Fruit fly (Drosophila melanogaster) whole organism, prepupa: Measurements from ENCODE around the gene CG31229.

Experiments used
- CG15336 ChIP-seq: fragments of 200-800 bp; sonication (Bioruptor generic); IDR thresholded peaks from 2 replicates; pipeline ENCODE4 v1.3.6; 2022; ENCODE audit warnings: missing biosample characterization, missing genetic modification characterization
- CG6276 ChIP-seq: fragments of 200-800 bp; sonication (Bioruptor generic); optimal IDR thresholded peaks from 2 replicates; lab custom pipeline; 2017; ENCODE audit warnings: missing biosample characterization, mild to moderate bottlenecking, missing genetic modification characterization
- CG7368 ChIP-seq: fragments of 200-800 bp; sonication (Bioruptor generic); optimal IDR thresholded peaks from 3 replicates; lab custom pipeline; 2016; ENCODE audit warnings: missing biosample characterization, missing genetic modification characterization
- CG8632 ChIP-seq: fragments of 200-800 bp; sonication (Bioruptor generic); optimal IDR thresholded peaks from 3 replicates; lab custom pipeline; 2016; ENCODE audit warnings: missing biosample characterization, missing genetic modification characterization
- Hr4 ChIP-seq: fragments of 200-800 bp; sonication (Bioruptor generic); optimal IDR thresholded peaks from 3 replicates; lab custom pipeline; 2016; ENCODE audit warnings: missing biosample characterization, missing genetic modification characterization
- Smox ChIP-seq: fragments of 200-800 bp; sonication (Bioruptor generic); optimal IDR thresholded peaks from 3 replicates; lab custom pipeline; 2016; ENCODE audit warnings: missing biosample characterization, missing genetic modification characterization
- cyc ChIP-seq: fragments of 200-800 bp; sonication (Bioruptor generic); optimal IDR thresholded peaks from 3 replicates; lab custom pipeline; 2016; ENCODE audit warnings: missing biosample characterization, missing genetic modification characterization
- fd85E ChIP-seq: fragments of 200-800 bp; sonication (Bioruptor generic); optimal IDR thresholded peaks from 3 replicates; lab custom pipeline; 2016; ENCODE audit warnings: missing biosample characterization, missing genetic modification characterization
- salr ChIP-seq, 2 experiments: fragments of 200-800 bp; sonication (Bioruptor generic); optimal IDR thresholded peaks; 3 replicates each; lab custom pipeline; 2016 to 2018; ENCODE audit warnings: missing biosample characterization in 2 of 2, missing genetic modification characterization in 2 of 2, mild to moderate bottlenecking in 1 of 2

DNA sequence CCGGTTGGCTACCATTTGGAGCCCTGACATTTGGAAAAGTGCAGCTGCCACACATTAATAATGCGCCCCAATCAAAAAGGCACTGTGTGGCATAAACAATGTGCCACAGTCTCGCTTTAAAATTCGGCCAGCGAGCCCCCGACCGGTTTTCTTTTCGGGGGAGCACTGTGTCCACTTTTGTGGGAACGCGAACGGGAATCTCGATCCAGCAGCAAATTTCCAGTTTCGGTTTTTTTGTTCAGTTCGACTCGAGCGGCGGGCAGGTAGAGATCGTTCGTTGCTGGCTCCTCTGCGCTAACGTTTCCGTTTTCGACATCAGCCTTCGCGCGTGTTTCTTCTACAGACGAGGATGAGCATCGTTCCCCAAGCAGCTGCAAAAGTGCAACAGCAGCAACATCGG lies 1.5 kb downstream of the CG31229 start, which contains the start of gene CG7702:
- TF ChIP-seq CG8632 (GFP tag; lab: Kevin White, UChicago) (no peak), salr (GFP tag; optimal IDR thresholded peaks at IDR 0.05; lab: Kevin White, UChicago) (no peak), CG6276 (GFP tag; lab: Kevin White, UChicago) (no peak), Hr4 (GFP tag; lab: Kevin White, UChicago) (no peak), CG7368 (no peak), Smox (no peak), CG15336 (GFP tag; lab: Robert Waterston, UW) (peak; percentile 34; the same call in 1 of the 2 replicates), fd85E (GFP tag; lab: Kevin White, UChicago) (no peak), cyc (GFP tag; lab: Kevin White, UChicago) (no peak)
